Worm (Caenorhabditis elegans): ENCODE results near the gene Y110A2AR.1.

ce11 chrII:2884810-2885209 is 34.7 kb upstream of the Y110A2AR.1 start, which contains the start of gene pigw-1:
- no peak for TF ChIP-seq egl-27 (tag; optimal IDR thresholded peaks at IDR 0.05)
- TF ChIP-seq unc-39 (tag; optimal IDR thresholded peaks at IDR 0.05): no peak
- TF ChIP-seq nhr-237 (tag; optimal IDR thresholded peaks at IDR 0.05): no peak

Measured in whole organism, L2 larva.